Fruit fly (Drosophila melanogaster): ENCODE results near the gene CG43208.

CG43208 gene

dm6 chr3R:13304512-13305069 is 1.4 kb downstream of the CG43208 start:
- peak; percentile 42; the same call in 1 of the 2 replicates for TF ChIP-seq CG15336 (GFP tag; IDR thresholded peaks at IDR 0.05)
- no peak for TF ChIP-seq salr (GFP tag; optimal IDR thresholded peaks at IDR 0.05)
- peak; percentile 4 for TF ChIP-seq net (GFP tag; optimal IDR thresholded peaks at IDR 0.05)
- no peak for TF ChIP-seq CG16779 (tag; optimal IDR thresholded peaks at IDR 0.05)
- peak; percentile 74 for TF ChIP-seq CG1621 (tag; optimal IDR thresholded peaks at IDR 0.05)
- TF ChIP-seq CG6854 (GFP tag; optimal IDR thresholded peaks at IDR 0.05), result no peak
- TF ChIP-seq CG3919 (GFP tag; optimal IDR thresholded peaks at IDR 0.05), result peak; percentile 53
- no peak for TF ChIP-seq OdsH (GFP tag; optimal IDR thresholded peaks at IDR 0.05)
- TF ChIP-seq CG6163 (GFP tag; IDR thresholded peaks at IDR 0.05), result peak; percentile 53
- TF ChIP-seq spab (GFP tag; optimal IDR thresholded peaks at IDR 0.05), result no peak
- no peak for TF ChIP-seq Met (GFP tag; optimal IDR thresholded peaks at IDR 0.05)
- no peak for TF ChIP-seq eg (GFP tag; IDR thresholded peaks at IDR 0.05)
- TF ChIP-seq CG8632 (GFP tag; optimal IDR thresholded peaks at IDR 0.05), result no peak
- TF ChIP-seq CG6276 (GFP tag; optimal IDR thresholded peaks at IDR 0.05), result peak; percentile 3
- no peak for TF ChIP-seq fd59A (GFP tag; optimal IDR thresholded peaks at IDR 0.05)
- peak; percentile 26 for TF ChIP-seq svp (GFP tag)
- TF ChIP-seq Hr39 (GFP tag; optimal IDR thresholded peaks at IDR 0.05), result no peak
- no peak for TF ChIP-seq topi (GFP tag; optimal IDR thresholded peaks at IDR 0.05)
- TF ChIP-seq Eip78C (GFP tag), result no peak
- no peak for TF ChIP-seq Smox (GFP tag; optimal IDR thresholded peaks at IDR 0.05)
- TF ChIP-seq dsx (GFP tag; optimal IDR thresholded peaks at IDR 0.05; ENCODE audit: poor library complexity, severe bottlenecking), result no peak

dm6 chr3R:13305318-13305899 is 2.2 kb downstream of the CG43208 start:
- TF ChIP-seq net (GFP tag; optimal IDR thresholded peaks at IDR 0.05) (peak; percentile 76), Sox102F (GFP tag; optimal IDR thresholded peaks at IDR 0.05) (peak; percentile 63), CG16779 (tag; optimal IDR thresholded peaks at IDR 0.05) (peak; percentile 79), cyc (GFP tag; optimal IDR thresholded peaks at IDR 0.05) (peak; percentile 61), vri (GFP tag; optimal IDR thresholded peaks at IDR 0.05) (peak; percentile 25), Hr38 (GFP tag; optimal IDR thresholded peaks at IDR 0.05) (no peak), CG3919 (GFP tag; optimal IDR thresholded peaks at IDR 0.05) (peak; percentile 82), Smox (GFP tag; optimal IDR thresholded peaks at IDR 0.05) (peak; percentile 63), CG34406 (GFP tag; optimal IDR thresholded peaks at IDR 0.05) (peak; percentile 91), Lpt (GFP tag; optimal IDR thresholded peaks at IDR 0.05) (peak; percentile 79), CG8632 (GFP tag; optimal IDR thresholded peaks at IDR 0.05) (peak; percentile 89), ss (GFP tag; optimal IDR thresholded peaks at IDR 0.05) (peak; percentile 74 to 78), CG10669 (GFP tag; optimal IDR thresholded peaks at IDR 0.05) (peak; percentile 68), Eip78C (GFP tag) (peak; percentile 93), CG4318 (GFP tag; optimal IDR thresholded peaks at IDR 0.05) (peak; percentile 87), CG32006 (GFP tag; optimal IDR thresholded peaks at IDR 0.05) (peak; percentile 94), CG11902 (GFP tag; optimal IDR thresholded peaks at IDR 0.05) (peak; percentile 59), esn (GFP tag; optimal IDR thresholded peaks at IDR 0.05) (peak; percentile 88), CG1621 (tag; optimal IDR thresholded peaks at IDR 0.05) (peak; percentile 40), OdsH (GFP tag; optimal IDR thresholded peaks at IDR 0.05) (peak; percentile 87), dsx (GFP tag; optimal IDR thresholded peaks at IDR 0.05; ENCODE audit: poor library complexity, severe bottlenecking) (peak; percentile 79), Hr4 (GFP tag; optimal IDR thresholded peaks at IDR 0.05) (peak; percentile 45), achi (GFP tag; optimal IDR thresholded peaks at IDR 0.05) (peak; percentile 90), CG3032 (tag; optimal IDR thresholded peaks at IDR 0.05) (peak; percentile 82), eg (GFP tag; IDR thresholded peaks at IDR 0.05) (peak; percentile 62), topi (GFP tag; optimal IDR thresholded peaks at IDR 0.05) (peak; percentile 75), CG15336 (GFP tag; IDR thresholded peaks at IDR 0.05) (peak; percentile 79), spab (GFP tag; optimal IDR thresholded peaks at IDR 0.05) (peak; percentile 86), CG6163 (GFP tag; IDR thresholded peaks at IDR 0.05) (peak; percentile 79), Met (GFP tag; optimal IDR thresholded peaks at IDR 0.05) (peak; percentile 79), acj6 (GFP tag; optimal IDR thresholded peaks at IDR 0.05) (peak; percentile 85), CG11762 (GFP tag; optimal IDR thresholded peaks at IDR 0.05; ENCODE audit: insufficient read depth) (peak; percentile 82), pdm3 (GFP tag; optimal IDR thresholded peaks at IDR 0.05) (peak; percentile 58), Sox15 (GFP tag; optimal IDR thresholded peaks at IDR 0.05) (peak; percentile 61), CG9139 (GFP tag; optimal IDR thresholded peaks at IDR 0.05) (peak; percentile 77), Eip93F (GFP tag; optimal IDR thresholded peaks at IDR 0.05) (no peak), CG6808 (GFP tag; optimal IDR thresholded peaks at IDR 0.05) (peak; percentile 83), fd85E (GFP tag; optimal IDR thresholded peaks at IDR 0.05) (peak; percentile 15), CG11294 (GFP tag; IDR thresholded peaks at IDR 0.05) (peak; percentile 26; the same call in 1 of the 2 replicates), dac (GFP tag; optimal IDR thresholded peaks at IDR 0.05) (peak; percentile 43)
